Worm (Caenorhabditis elegans) whole organism, late embryonic: ENCODE measurements around the gene daf-36.

ENCODE experiments used
- dmd-4 ChIP-seq: sonication (generic microtip); optimal IDR thresholded peaks from 2 replicates; lab custom pipeline; 2016; ENCODE audit warnings: borderline replicate concordance, missing genetic modification characterization, missing compliant biosample characterization
- fax-1 ChIP-seq: sonication (generic microtip); optimal IDR thresholded peaks from 2 replicates; lab custom pipeline; 2016; ENCODE audit warnings: missing genotype, missing genetic modification characterization, missing compliant biosample characterization
- fkh-6 ChIP-seq: sonication (generic microtip); optimal IDR thresholded peaks from 2 replicates; lab custom pipeline; 2016; ENCODE audit warnings: missing genetic modification characterization, missing compliant biosample characterization
- hlh-30 ChIP-seq: sonication (generic microtip); optimal IDR thresholded peaks from 2 replicates; lab custom pipeline; 2017; ENCODE audit warnings: antibody characterized with exemption, missing genetic modification characterization, missing compliant biosample characterization; ENCODE audit not compliant: insufficient read depth
- hlh-8 ChIP-seq: sonication (generic microtip); optimal IDR thresholded peaks from 2 replicates; lab custom pipeline; 2016; ENCODE audit warnings: missing genotype, missing genetic modification characterization, missing compliant biosample characterization
- nfya-1 ChIP-seq: sonication (generic microtip); optimal IDR thresholded peaks from 2 replicates; lab custom pipeline; 2017; ENCODE audit warnings: missing genetic modification characterization, mild to moderate bottlenecking, missing compliant biosample characterization, antibody characterized with exemption, moderate library complexity
- nhr-11 ChIP-seq: fragments of 150-350 bp; optimal IDR thresholded peaks from 2 replicates; lab custom pipeline; 2014; ENCODE audit warnings: missing biosample characterization, missing genetic modification characterization
- ztf-16 ChIP-seq: sonication (generic microtip); optimal IDR thresholded peaks from 2 replicates; lab custom pipeline; 2017; ENCODE audit warnings: missing genetic modification characterization, missing compliant biosample characterization

DNA sequence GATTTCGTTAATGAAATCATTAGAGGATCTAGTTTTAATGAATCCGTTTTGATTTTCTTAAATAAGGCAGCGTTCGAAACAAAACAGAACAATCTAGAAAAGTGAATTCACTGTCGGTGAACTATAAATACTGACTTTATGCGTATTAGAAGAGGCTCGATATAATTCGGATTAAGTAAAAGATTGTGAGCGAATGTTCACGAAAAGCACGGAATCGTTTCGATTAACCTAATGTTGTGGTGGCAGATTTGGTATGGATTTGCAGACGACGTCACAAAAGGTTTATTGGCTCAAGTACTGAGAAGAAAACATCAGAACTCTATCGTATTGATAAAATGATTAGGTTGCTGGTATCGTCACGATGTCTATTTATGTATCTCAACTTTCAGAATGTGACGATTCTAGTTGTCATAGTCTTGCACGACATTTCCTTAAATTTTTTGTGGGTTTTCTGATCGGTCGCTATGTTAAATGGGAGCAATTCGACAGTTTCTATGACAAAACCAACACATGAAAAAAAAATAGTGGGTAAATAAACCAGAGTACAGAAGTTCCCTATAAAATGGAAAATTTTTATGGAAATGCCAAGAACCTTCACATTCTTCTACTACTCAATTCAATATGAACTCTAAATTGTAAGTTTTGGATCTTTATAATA is 3.8 kb upstream of the daf-36 start, which contains the start of the genes pyt-1 and fipr-7:
- no peak for TF ChIP-seq fkh-6
- TF ChIP-seq ztf-16 (tag; lab: Kevin White, UChicago): no peak
- TF ChIP-seq nfya-1 (tag; lab: Kevin White, UChicago): no peak
- TF ChIP-seq dmd-4 (tag; lab: Kevin White, UChicago): no peak
- no peak for TF ChIP-seq fax-1 (tag; lab: Kevin White, UChicago)
- TF ChIP-seq hlh-30 (tag; lab: Kevin White, UChicago): no peak
- no peak for TF ChIP-seq hlh-8 (tag; lab: Kevin White, UChicago)
- no peak for TF ChIP-seq nhr-11 (tag; lab: Kevin White, UChicago)
